Worm (Caenorhabditis elegans) whole organism, L3 larva: ENCODE measurements around the gene B0334.5.

ENCODE experiments used
- egl-27 ChIP-seq: sonication (generic microtip); optimal IDR thresholded peaks from 4 replicates; lab custom pipeline; 2017; ENCODE audit warnings: missing biosample characterization, missing genetic modification reagents, missing genetic modification characterization
- nhr-25 ChIP-seq: sonication (generic microtip); optimal IDR thresholded peaks from 2 replicates; lab custom pipeline; 2017; ENCODE audit warnings: missing biosample characterization, missing genetic modification characterization
- pha-4 ChIP-seq: fragments of 150-350 bp; optimal IDR thresholded peaks from 2 replicates; lab custom pipeline; 2014; ENCODE audit warnings: missing biosample characterization, missing genetic modification reagents, missing genetic modification characterization
- ztf-4 ChIP-seq: fragments of 150-350 bp; optimal IDR thresholded peaks from 2 replicates; lab custom pipeline; 2014; ENCODE audit warnings: missing biosample characterization, missing genetic modification characterization

ce11 chrII:11500198-11500597 is 2.7 kb downstream of the B0334.5 start, which contains the start of gene B0334.20:
- TF ChIP-seq ztf-4 (tag; lab: Kevin White, UChicago) (no peak), nhr-25 (tag; lab: Kevin White, UChicago) (no peak), egl-27 (tag; lab: Kevin White, UChicago) (no peak), pha-4 (tag; lab: Kevin White, UChicago) (no peak)
